Worm (Caenorhabditis elegans): ENCODE data around the gene mrpl-10.

- TF ChIP-seq ama-1 (optimal IDR thresholded peaks at IDR 0.05): no peak
- no peak for TF ChIP-seq tbx-37 (GFP tag; conservative IDR thresholded peaks at IDR 0.05)
- no peak for TF ChIP-seq flt-1 (GFP tag; IDR thresholded peaks at IDR 0.05)
- no peak for TF ChIP-seq ets-7 (tag; optimal IDR thresholded peaks at IDR 0.05)
- no peak for TF ChIP-seq aly-1 (tag; optimal IDR thresholded peaks at IDR 0.05)
- no peak for TF ChIP-seq tra-4 (tag; optimal IDR thresholded peaks at IDR 0.05)
- TF ChIP-seq tbx-11 (GFP tag; IDR thresholded peaks at IDR 0.05): no peak
- TF ChIP-seq sea-1 (GFP tag; conservative IDR thresholded peaks at IDR 0.05): no peak
- TF ChIP-seq pes-1 (GFP tag; IDR thresholded peaks at IDR 0.05): no peak
- TF ChIP-seq scrt-1 (GFP tag; IDR thresholded peaks at IDR 0.05): no peak
- no peak for TF ChIP-seq hnd-1 (tag; optimal IDR thresholded peaks at IDR 0.05)
Measured at ce11 chrII:8269855-8270647, 8.3 kb downstream of the mrpl-10 start, which contains the start of gene tdc-1.

Data from whole organism, early embryonic.